Worm (Caenorhabditis elegans): ENCODE results near the gene glp-1.

DNA sequence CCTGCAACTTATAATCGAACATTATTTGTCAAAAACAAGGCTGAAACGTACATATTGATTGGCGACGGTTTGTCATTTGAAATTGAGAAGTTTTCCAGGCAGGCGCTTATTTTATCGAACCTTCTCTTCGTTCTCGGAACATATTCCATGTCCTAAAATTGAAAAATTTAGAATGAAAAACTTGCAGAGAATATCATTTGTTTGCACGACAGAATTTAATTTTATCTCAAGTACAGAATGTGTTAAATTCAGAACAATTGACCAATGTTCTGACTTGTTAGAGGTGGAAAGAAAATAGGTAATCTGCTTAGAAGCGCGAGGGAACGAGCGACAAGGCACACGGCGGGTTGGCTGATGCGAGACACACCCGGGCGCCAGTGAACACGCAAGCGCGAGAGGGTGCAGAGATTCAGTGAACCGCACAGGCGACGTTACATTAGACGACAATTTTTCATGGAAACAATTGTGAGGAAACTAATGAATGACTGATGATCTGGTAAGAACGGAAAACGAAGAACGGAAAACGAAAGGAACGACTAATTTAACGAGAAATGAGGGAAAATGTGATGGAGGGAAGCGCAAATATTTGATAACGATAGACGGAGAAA is 39.6 kb upstream of the glp-1 start:
- TF ChIP-seq nhr-11 (tag; optimal IDR thresholded peaks at IDR 0.05), result no peak
- peak; percentile 59 for TF ChIP-seq nhr-25 (tag; optimal IDR thresholded peaks at IDR 0.05)
- no peak for TF ChIP-seq sea-2 (GFP tag; optimal IDR thresholded peaks at IDR 0.05)
